Worm (Caenorhabditis elegans): Measurements from ENCODE around the gene ubxn-2.
A peak's percentile ranks its signal among the peaks of the same experiment; 100 is the strongest.

ubxn-2 gene

ce11 chrIV:2676281-2676680 lies 49.3 kb downstream of the ubxn-2 start, which contains the start of gene Y94H6A.3 (continued):
- TF ChIP-seq hpl-2 (GFP tag; optimal IDR thresholded peaks at IDR 0.05) (peak; percentile 20), nhr-77 (tag; optimal IDR thresholded peaks at IDR 0.05) (peak; percentile 75), sox-4 (tag; optimal IDR thresholded peaks at IDR 0.05) (peak; percentile 85), fkh-8 (tag; optimal IDR thresholded peaks at IDR 0.05) (peak; percentile 87), fkh-4 (tag; optimal IDR thresholded peaks at IDR 0.05; ENCODE audit: borderline replicate concordance) (peak; percentile 70), hlh-4 (tag; optimal IDR thresholded peaks at IDR 0.05) (no peak), lsy-2 (tag; optimal IDR thresholded peaks at IDR 0.05) (peak; percentile 96), nhr-84 (tag; optimal IDR thresholded peaks at IDR 0.05) (no peak), tbx-2 (tag; optimal IDR thresholded peaks at IDR 0.05) (peak; percentile 94), nhr-28 (tag; optimal IDR thresholded peaks at IDR 0.05) (no peak), zip-4 (GFP tag; optimal IDR thresholded peaks at IDR 0.05) (peak; percentile 86), unc-130 (tag; optimal IDR thresholded peaks at IDR 0.05) (peak; percentile 83), unc-86 (tag; optimal IDR thresholded peaks at IDR 0.05) (peak; percentile 93), C16A3.4 (tag; optimal IDR thresholded peaks at IDR 0.05) (peak; percentile 87), alr-1 (tag; optimal IDR thresholded peaks at IDR 0.05; ENCODE audit: borderline replicate concordance) (no peak), aly-2 (tag; optimal IDR thresholded peaks at IDR 0.05) (peak; percentile 62), snu-23 (GFP tag; optimal IDR thresholded peaks at IDR 0.05) (peak; percentile 96), unc-30 (tag; optimal IDR thresholded peaks at IDR 0.05) (no peak), C34B4.2 (tag; optimal IDR thresholded peaks at IDR 0.05) (peak; percentile 65), nhr-71 (tag; optimal IDR thresholded peaks at IDR 0.05) (peak; percentile 96), F16B12.6 (tag; optimal IDR thresholded peaks at IDR 0.05) (peak; percentile 69), mab-9 (GFP tag; IDR thresholded peaks at IDR 0.05) (peak; percentile 90), lin-15B (tag; optimal IDR thresholded peaks at IDR 0.05) (peak; percentile 95), C04F5.9 (tag; optimal IDR thresholded peaks at IDR 0.05) (peak; percentile 82), elt-3 (tag; optimal IDR thresholded peaks at IDR 0.05) (peak in 2 of 6 experiments; percentile 78 to 88), efl-1 (optimal IDR thresholded peaks at IDR 0.05) (peak; percentile 97 to 99), efl-1 (GFP tag; optimal IDR thresholded peaks at IDR 0.05 in 1 of 2) (peak; percentile 99 to 100), nhr-19 (GFP tag; conservative IDR thresholded peaks at IDR 0.05) (peak; percentile 94), nhr-85 (tag) (peak; percentile 92), mef-2 (tag; optimal IDR thresholded peaks at IDR 0.05) (no peak), nhr-47 (tag; optimal IDR thresholded peaks at IDR 0.05) (peak; percentile 97), lin-13 (GFP tag; optimal IDR thresholded peaks at IDR 0.05) (peak; percentile 95), zag-1 (tag; optimal IDR thresholded peaks at IDR 0.05) (no peak)

ce11 chrIV:2674915-2675314 lies 50.7 kb downstream of the ubxn-2 start, which contains the start of gene gpx-4:
gpx-4 (minus strand) TSS chrIV:2675015.
- TF ChIP-seq lsy-2 (tag; optimal IDR thresholded peaks at IDR 0.05), result peak in 1 of 2 experiments; percentile 10

ce11 chrIV:2670664-2671063 lies 55.0 kb downstream of the ubxn-2 start:
- no peak for TF ChIP-seq rnt-1 (tag; optimal IDR thresholded peaks at IDR 0.05)
- no peak for TF ChIP-seq nhr-90 (tag; optimal IDR thresholded peaks at IDR 0.05; ENCODE audit: poor library complexity)
- no peak for TF ChIP-seq nhr-76 (tag; optimal IDR thresholded peaks at IDR 0.05)
- no peak for TF ChIP-seq mep-1 (tag; optimal IDR thresholded peaks at IDR 0.05)
- TF ChIP-seq lin-35 (GFP tag; optimal IDR thresholded peaks at IDR 0.05), result peak; percentile 84 to 91
- 0 out of 2 replicates have a peak, but pooled peaks have one; percentile 14 for TF ChIP-seq nhr-19 (GFP tag; conservative IDR thresholded peaks at IDR 0.05)
- TF ChIP-seq egl-27 (tag; optimal IDR thresholded peaks at IDR 0.05), result no peak
- TF ChIP-seq unc-86 (tag; optimal IDR thresholded peaks at IDR 0.05), result no peak
- no peak for TF ChIP-seq zip-4 (GFP tag; optimal IDR thresholded peaks at IDR 0.05)
- TF ChIP-seq ztf-4 (tag; optimal IDR thresholded peaks at IDR 0.05), result no peak
- no peak for TF ChIP-seq fkh-4 (tag; optimal IDR thresholded peaks at IDR 0.05; ENCODE audit: borderline replicate concordance)
- no peak for TF ChIP-seq sox-4 (tag; optimal IDR thresholded peaks at IDR 0.05)
- no peak for TF ChIP-seq elt-3 (tag; optimal IDR thresholded peaks at IDR 0.05)
- no peak for TF ChIP-seq mef-2 (tag; optimal IDR thresholded peaks at IDR 0.05)
- peak; percentile 17 for TF ChIP-seq snu-23 (GFP tag; optimal IDR thresholded peaks at IDR 0.05)
- peak; percentile 77 to 87 (median 84) for TF ChIP-seq dpl-1 (GFP tag; optimal IDR thresholded peaks at IDR 0.05)
- no peak for TF ChIP-seq C34B4.2 (tag; optimal IDR thresholded peaks at IDR 0.05)
- no peak for TF ChIP-seq ets-5 (GFP tag; IDR thresholded peaks at IDR 0.05)
- no peak for TF ChIP-seq elt-2 (tag; optimal IDR thresholded peaks at IDR 0.05)
- TF ChIP-seq sptf-1 (tag; optimal IDR thresholded peaks at IDR 0.05), result no peak
- peak; percentile 28 for TF ChIP-seq nhr-47 (tag; optimal IDR thresholded peaks at IDR 0.05)
- TF ChIP-seq fkh-10 (GFP tag; optimal IDR thresholded peaks at IDR 0.05), result no peak
- TF ChIP-seq F16B12.6 (tag; optimal IDR thresholded peaks at IDR 0.05), result no peak
- TF ChIP-seq dsc-1 (tag; optimal IDR thresholded peaks at IDR 0.05), result no peak
- no peak for TF ChIP-seq vab-15 (tag; optimal IDR thresholded peaks at IDR 0.05)
- TF ChIP-seq nhr-71 (tag; optimal IDR thresholded peaks at IDR 0.05), result peak; percentile 22
- TF ChIP-seq lsy-2 (tag; optimal IDR thresholded peaks at IDR 0.05), result peak; percentile 20 to 60
- TF ChIP-seq efl-1 (optimal IDR thresholded peaks at IDR 0.05), result peak; percentile 65 to 85
- peak; percentile 90 to 99 for TF ChIP-seq efl-1 (GFP tag; optimal IDR thresholded peaks at IDR 0.05 in 1 of 2)
- TF ChIP-seq mab-9 (GFP tag; IDR thresholded peaks at IDR 0.05), result no peak
- no peak for TF ChIP-seq ceh-90 (tag; optimal IDR thresholded peaks at IDR 0.05)

All from whole organism, L1 larva.